Fruit fly (Drosophila melanogaster): ENCODE data around the gene NPFR.

NPFR gene

DNA sequence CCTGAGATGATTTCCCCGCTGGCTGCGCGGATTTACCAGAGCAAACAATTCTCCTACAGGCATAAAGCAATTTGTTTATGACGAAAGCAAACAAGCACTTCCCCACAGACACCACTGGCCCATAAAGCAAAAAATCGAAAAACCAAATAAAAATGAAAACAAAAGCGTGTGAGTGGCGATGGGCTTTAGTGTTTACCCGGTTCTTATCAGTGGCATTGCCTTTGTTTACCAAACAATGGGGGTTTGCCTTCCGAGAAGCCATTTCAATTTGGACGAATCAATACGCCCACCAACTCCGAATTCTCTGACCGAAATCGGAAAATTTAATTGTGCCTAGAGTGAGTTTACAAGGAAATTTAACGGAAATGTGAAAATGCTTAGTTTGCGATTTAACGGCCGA lies 4.6 kb upstream of the NPFR start (continued):
- peak; percentile 47; the same call in 1 of the 2 replicates for TF ChIP-seq ara (GFP tag; IDR thresholded peaks at IDR 0.05)
- TF ChIP-seq CG3407 (GFP tag; optimal IDR thresholded peaks at IDR 0.05) = peak; percentile 52
- no peak for TF ChIP-seq Kr (GFP tag; optimal IDR thresholded peaks at IDR 0.05)
- TF ChIP-seq zfh1 (GFP tag; IDR thresholded peaks at IDR 0.05) = no peak
- TF ChIP-seq jing (GFP tag; optimal IDR thresholded peaks at IDR 0.05) = no peak
- no peak for TF ChIP-seq CG5953 (GFP tag; IDR thresholded peaks at IDR 0.05)
- no peak for TF ChIP-seq CG1529 (GFP tag; optimal IDR thresholded peaks at IDR 0.05)
- peak; percentile 57 for TF ChIP-seq CG2678 (tag; optimal IDR thresholded peaks at IDR 0.05)
- no peak for TF ChIP-seq CG8765 (GFP tag; IDR thresholded peaks at IDR 0.05)
- TF ChIP-seq CG17186 (GFP tag; optimal IDR thresholded peaks at IDR 0.05) = no peak
- TF ChIP-seq CG8089 (GFP tag; optimal IDR thresholded peaks at IDR 0.05) = no peak

DNA sequence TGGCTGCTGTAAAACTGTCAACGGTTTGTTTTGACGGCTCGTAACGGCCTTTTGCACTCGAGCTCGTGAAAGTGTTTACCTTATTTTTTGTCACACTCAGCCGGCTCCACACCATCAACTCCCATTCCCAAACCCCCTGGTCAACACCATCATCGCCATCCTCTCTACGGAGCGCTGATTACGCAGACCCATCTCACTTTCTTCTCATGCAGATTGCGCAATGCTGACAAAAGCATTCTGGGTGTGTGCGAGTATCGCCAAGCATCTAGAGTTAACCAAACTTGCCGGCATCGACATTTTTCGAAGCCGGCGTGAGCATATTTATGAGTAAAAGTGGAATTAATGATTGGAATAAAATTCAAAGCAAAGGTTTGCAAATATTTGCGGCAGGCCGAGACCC lies 9.3 kb downstream of the NPFR start:
- TF ChIP-seq CG8944 (GFP tag; optimal IDR thresholded peaks at IDR 0.05) (no peak), BEAF-32 (GFP tag; optimal IDR thresholded peaks at IDR 0.05) (no peak), ERR (GFP tag; optimal IDR thresholded peaks at IDR 0.05) (no peak), otp (GFP tag; IDR thresholded peaks at IDR 0.05) (no peak), grau (tag; optimal IDR thresholded peaks at IDR 0.05) (no peak), Poxn (GFP tag; IDR thresholded peaks at IDR 0.05) (no peak), chm (GFP tag; IDR thresholded peaks at IDR 0.05) (no peak), CG10979 (tag; optimal IDR thresholded peaks at IDR 0.05) (no peak), mirr (GFP tag; optimal IDR thresholded peaks at IDR 0.05) (no peak), CG32767 (GFP tag; IDR thresholded peaks at IDR 0.05) (no peak), sob (GFP tag; IDR thresholded peaks at IDR 0.05) (no peak), Ets65A (GFP tag) (peak; percentile 64), eve (GFP tag; optimal IDR thresholded peaks at IDR 0.05) (no peak), p53 (GFP tag; optimal IDR thresholded peaks at IDR 0.05) (no peak), jigr1 (GFP tag; IDR thresholded peaks at IDR 0.05) (no peak), slp2 (GFP tag; optimal IDR thresholded peaks at IDR 0.05) (no peak), Ssrp (tag; optimal IDR thresholded peaks at IDR 0.05) (no peak), sens-2 (GFP tag; IDR thresholded peaks at IDR 0.05) (no peak), CG17829 (tag; optimal IDR thresholded peaks at IDR 0.05) (no peak), sima (GFP tag; optimal IDR thresholded peaks at IDR 0.05) (no peak), Blimp-1 (GFP tag; optimal IDR thresholded peaks at IDR 0.05) (peak; percentile 51), Pdp1 (GFP tag; optimal IDR thresholded peaks at IDR 0.05) (peak in 1 of 2 experiments; percentile 49), Xrp1 (GFP tag; IDR thresholded peaks at IDR 0.05) (no peak), tna (GFP tag; IDR thresholded peaks at IDR 0.05; ENCODE audit: partially characterized antibody) (no peak)

DNA sequence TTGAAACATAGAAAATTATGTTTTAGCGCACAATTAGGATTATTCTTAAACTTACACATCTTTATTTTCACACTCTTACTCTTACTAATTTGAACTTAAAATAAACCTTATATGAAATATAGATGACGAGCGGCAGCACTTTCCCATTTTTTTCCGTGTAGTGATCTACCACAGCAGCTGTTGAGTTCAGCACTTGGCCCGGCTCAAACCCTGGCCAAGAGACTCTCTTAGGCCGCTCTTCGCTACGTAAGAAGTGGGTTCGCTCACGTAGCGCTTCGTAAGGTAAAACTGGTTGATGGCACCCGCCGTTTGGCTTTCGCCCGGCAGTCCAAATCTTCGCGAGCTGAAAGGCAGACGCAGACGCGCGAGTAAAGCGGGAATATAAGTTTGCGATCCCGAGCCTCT lies 11.4 kb downstream of the NPFR start, which contains the start of gene Osi24:
TSS of gene Osi24 (plus strand) at position 324 of the 405 bp plus-strand sequence.
- peak in 1 of 2 experiments; percentile 41 for TF ChIP-seq eve (GFP tag; optimal IDR thresholded peaks at IDR 0.05)
- peak; percentile 42; the same call in 1 of the 2 replicates for TF ChIP-seq CG32532 (GFP tag; IDR thresholded peaks at IDR 0.05)
- TF ChIP-seq dm (GFP tag; optimal IDR thresholded peaks at IDR 0.05) = peak; percentile 1
- TF ChIP-seq kay (GFP tag; optimal IDR thresholded peaks at IDR 0.05) = no peak
- no peak for TF ChIP-seq Bgb (GFP tag; IDR thresholded peaks at IDR 0.05; ENCODE audit: partially characterized antibody)
- TF ChIP-seq CG11723 (GFP tag; optimal IDR thresholded peaks at IDR 0.05) = peak; percentile 27
- peak; percentile 37 to 41 for TF ChIP-seq Pdp1 (GFP tag; optimal IDR thresholded peaks at IDR 0.05)
- TF ChIP-seq Rx (GFP tag; IDR thresholded peaks at IDR 0.05) = peak; percentile 67
- TF ChIP-seq CG9609 (GFP tag; optimal IDR thresholded peaks at IDR 0.05) = peak; percentile 30
- no peak; the same call in 1 of the 2 replicates for TF ChIP-seq gsb (GFP tag; IDR thresholded peaks at IDR 0.05)
- no peak for TF ChIP-seq CG9727 (GFP tag; optimal IDR thresholded peaks at IDR 0.05)
- TF ChIP-seq CG13296 (GFP tag; optimal IDR thresholded peaks at IDR 0.05) = no peak
- peak; percentile 61; the same call in 1 of the 2 replicates for TF ChIP-seq E2f1 (GFP tag; IDR thresholded peaks at IDR 0.05)
- no peak for TF ChIP-seq CG3065 (GFP tag; optimal IDR thresholded peaks at IDR 0.05)
- TF ChIP-seq danr (GFP tag; IDR thresholded peaks at IDR 0.05) = peak; percentile 50
- peak; percentile 21 for TF ChIP-seq NfI (GFP tag; optimal IDR thresholded peaks at IDR 0.05)
- peak; percentile 75 for TF ChIP-seq gem (tag; optimal IDR thresholded peaks at IDR 0.05)
- TF ChIP-seq Dp (GFP tag; optimal IDR thresholded peaks at IDR 0.05) = no peak
- no peak for TF ChIP-seq onecut (GFP tag; IDR thresholded peaks at IDR 0.05)

All from whole organism, embryonic.